Worm (Caenorhabditis elegans) whole organism, early embryonic: ENCODE data around the gene C01F1.5.

Source experiments
- F13C5.2 ChIP-seq: sonication (generic microtip); optimal IDR thresholded peaks from 2 replicates; lab custom pipeline; 2017; ENCODE audit warnings: mild to moderate bottlenecking, missing genetic modification characterization, inconsistent platforms, missing compliant biosample characterization
- ama-1 ChIP-seq: fragments of 150-350 bp; optimal IDR thresholded peaks from 2 replicates; lab custom pipeline; 2014
- ets-7 ChIP-seq: sonication (generic microtip); optimal IDR thresholded peaks from 2 replicates; lab custom pipeline; 2016; ENCODE audit warnings: missing genotype, missing genetic modification characterization, missing compliant biosample characterization
- pes-1 ChIP-seq: fragments of 200-800 bp; sonication (Bioruptor generic); IDR thresholded peaks from 2 replicates; pipeline ENCODE4 v1.3.6; 2022; ENCODE audit warnings: missing genetic modification reagents, missing genetic modification characterization, missing compliant biosample characterization
- tbx-11 ChIP-seq: fragments of 200-800 bp; sonication (Bioruptor generic); IDR thresholded peaks from 2 replicates; pipeline ENCODE4 v1.3.6; 2022; ENCODE audit warnings: missing genetic modification characterization, missing compliant biosample characterization
- tbx-37 ChIP-seq: fragments of 200-800 bp; sonication (Bioruptor generic); conservative IDR thresholded peaks from 2 replicates; pipeline ENCODE4 v1.3.6; 2022; ENCODE audit warnings: missing genetic modification reagents, missing genetic modification characterization, missing compliant biosample characterization

- TF ChIP-seq ets-7 (tag; lab: Kevin White, UChicago): no peak
- no peak for TF ChIP-seq ama-1 (lab: Kevin White, UChicago)
- TF ChIP-seq pes-1 (GFP tag; lab: Robert Waterston, UW): no peak
- TF ChIP-seq tbx-37 (GFP tag; lab: Robert Waterston, UW): no peak
- no peak for TF ChIP-seq tbx-11 (GFP tag; lab: Robert Waterston, UW)
- no peak for TF ChIP-seq F13C5.2
Observed at ce11 chrII:4230816-4231435, 50.7 kb downstream of the C01F1.5 start, which contains the start of gene C16A11.10.
